Fruit fly (Drosophila melanogaster) whole organism, embryonic: ENCODE measurements around the gene Blm.
A peak's percentile ranks its signal among the peaks of the same experiment; 100 is the strongest.

Source experiments
- B-H2 ChIP-seq: fragments of 200-800 bp; sonication (Bioruptor generic); optimal IDR thresholded peaks from 2 replicates; lab custom pipeline; 2018; ENCODE audit warnings: missing biosample characterization, mild to moderate bottlenecking, missing genetic modification characterization
- CG10431 ChIP-seq: fragments of 200-800 bp; sonication (Bioruptor generic); optimal IDR thresholded peaks from 3 replicates; lab custom pipeline; 2018; ENCODE audit warnings: missing biosample characterization, mild to moderate bottlenecking, missing genetic modification characterization
- CG11723 ChIP-seq: fragments of 200-800 bp; sonication (Bioruptor generic); optimal IDR thresholded peaks from 2 replicates; lab custom pipeline; 2017; ENCODE audit warnings: missing biosample characterization, mild to moderate bottlenecking, missing genetic modification characterization
- CG2678 ChIP-seq: fragments of 200-800 bp; sonication (Bioruptor generic); optimal IDR thresholded peaks from 3 replicates; lab custom pipeline; 2019; ENCODE audit warnings: missing biosample characterization, mild to moderate bottlenecking, missing genetic modification characterization, moderate library complexity
- CG32772 ChIP-seq: fragments of 200-800 bp; sonication (Bioruptor generic); IDR thresholded peaks from 2 replicates; pipeline ENCODE4 v1.3.6; 2022; ENCODE audit warnings: missing biosample characterization, missing genetic modification characterization
- CG3281 ChIP-seq: fragments of 200-800 bp; sonication (Bioruptor generic); optimal IDR thresholded peaks from 3 replicates; lab custom pipeline; 2017; ENCODE audit warnings: missing biosample characterization, mild to moderate bottlenecking, missing genetic modification characterization
- CG8765 ChIP-seq: fragments of 200-800 bp; sonication (Bioruptor generic); IDR thresholded peaks from 2 replicates; pipeline ENCODE4 v1.3.6; 2022; ENCODE audit warnings: missing biosample characterization, missing genetic modification characterization
- CG9932 ChIP-seq: fragments of 200-800 bp; sonication (Bioruptor generic); IDR thresholded peaks from 2 replicates; pipeline ENCODE4 v1.3.6; 2022; ENCODE audit warnings: missing biosample characterization, missing genetic modification characterization
- CHES-1-like ChIP-seq: fragments of 200-800 bp; sonication (Bioruptor generic); optimal IDR thresholded peaks from 2 replicates; lab custom pipeline; 2016; ENCODE audit warnings: missing biosample characterization, missing genetic modification characterization
- Camta ChIP-seq: fragments of 200-800 bp; sonication (Bioruptor generic); optimal IDR thresholded peaks from 2 replicates; lab custom pipeline; 2016; ENCODE audit warnings: missing biosample characterization, missing genetic modification characterization
- Doc3 ChIP-seq: fragments of 200-800 bp; sonication (Bioruptor generic); IDR thresholded peaks from 3 replicates; pipeline ENCODE4 v1.3.6; 2022; ENCODE audit warnings: missing biosample characterization, missing genetic modification characterization; ENCODE audit not compliant: partially characterized antibody
- Dref ChIP-seq: fragments of 200-800 bp; sonication (Bioruptor generic); IDR thresholded peaks from 2 replicates; pipeline ENCODE4 v1.3.6; 2022; ENCODE audit warnings: missing biosample characterization, missing genetic modification characterization
- Fer3 ChIP-seq: fragments of 200-800 bp; sonication (Bioruptor generic); optimal IDR thresholded peaks from 2 replicates; lab custom pipeline; 2018; ENCODE audit warnings: missing biosample characterization, mild to moderate bottlenecking, missing genetic modification characterization, moderate library complexity
- Jarid2 ChIP-seq: fragments of 200-800 bp; sonication (Bioruptor generic); optimal IDR thresholded peaks from 3 replicates; lab custom pipeline; 2017; ENCODE audit warnings: mild to moderate bottlenecking, missing biosample characterization, missing genetic modification reagents, missing genetic modification characterization
- Lim3 ChIP-seq: fragments of 200-800 bp; sonication (Bioruptor generic); IDR thresholded peaks from 2 replicates; pipeline ENCODE4 v1.3.6; 2022; ENCODE audit warnings: missing biosample characterization, missing genetic modification characterization
- MESR4 ChIP-seq: fragments of 200-800 bp; sonication (Bioruptor generic); optimal IDR thresholded peaks from 2 replicates; lab custom pipeline; 2018; ENCODE audit warnings: missing biosample characterization, mild to moderate bottlenecking, missing genetic modification characterization, moderate library complexity
- Meics ChIP-seq: fragments of 200-800 bp; sonication (Bioruptor generic); optimal IDR thresholded peaks from 2 replicates; lab custom pipeline; 2017; ENCODE audit warnings: missing biosample characterization, mild to moderate bottlenecking, missing genetic modification characterization
- Mrtf ChIP-seq: fragments of 200-800 bp; sonication (Bioruptor generic); IDR thresholded peaks from 3 replicates; pipeline ENCODE4 v1.3.6; 2022; ENCODE audit warnings: missing biosample characterization, missing genetic modification characterization
- NC2α ChIP-seq: fragments of 200-800 bp; sonication (Bioruptor generic); optimal IDR thresholded peaks from 2 replicates; lab custom pipeline; 2016; ENCODE audit warnings: missing biosample characterization, missing genetic modification characterization
- Oaz ChIP-seq: fragments of 200-800 bp; sonication (Bioruptor generic); IDR thresholded peaks from 2 replicates; pipeline ENCODE4 v1.3.6; 2022; ENCODE audit warnings: missing biosample characterization, missing genetic modification characterization
- Oli ChIP-seq: fragments of 200-800 bp; sonication (Bioruptor generic); optimal IDR thresholded peaks from 2 replicates; lab custom pipeline; 2018; ENCODE audit warnings: missing biosample characterization, mild to moderate bottlenecking, missing genetic modification characterization, moderate library complexity
- Sry-β ChIP-seq: fragments of 200-800 bp; sonication (Bioruptor generic); optimal IDR thresholded peaks from 2 replicates; lab custom pipeline; 2018; ENCODE audit warnings: missing biosample characterization, mild to moderate bottlenecking, missing genetic modification characterization, moderate library complexity
- Usf ChIP-seq: fragments of 200-800 bp; sonication (Bioruptor generic); optimal IDR thresholded peaks from 2 replicates; lab custom pipeline; 2017; ENCODE audit warnings: missing genotype, missing biosample characterization, missing genetic modification characterization
- Xrp1 ChIP-seq: fragments of 200-800 bp; sonication (Bioruptor generic); IDR thresholded peaks from 2 replicates; pipeline ENCODE4 v1.3.6; 2022; ENCODE audit warnings: missing biosample characterization, missing genetic modification characterization
- bbx ChIP-seq: fragments of 200-800 bp; sonication (Bioruptor generic); IDR thresholded peaks from 2 replicates; pipeline ENCODE4 v1.3.6; 2022; ENCODE audit warnings: missing biosample characterization, missing genetic modification characterization; ENCODE audit not compliant: partially characterized antibody
- bigmax ChIP-seq: fragments of 200-800 bp; sonication (Bioruptor generic); optimal IDR thresholded peaks from 2 replicates; lab custom pipeline; 2018; ENCODE audit warnings: missing biosample characterization, mild to moderate bottlenecking, missing genetic modification characterization
- bowl ChIP-seq: fragments of 200-800 bp; sonication (Bioruptor generic); IDR thresholded peaks from 2 replicates; pipeline ENCODE4 v1.3.6; 2022; ENCODE audit warnings: missing biosample characterization, missing genetic modification characterization
- ci ChIP-seq: fragments of 200-800 bp; sonication (Bioruptor generic); IDR thresholded peaks from 3 replicates; pipeline ENCODE4 v1.3.6; 2022; ENCODE audit warnings: missing biosample characterization, missing genetic modification characterization
- corto ChIP-seq: fragments of 200-800 bp; sonication (Bioruptor generic); optimal IDR thresholded peaks from 2 replicates; lab custom pipeline; 2016; ENCODE audit warnings: missing biosample characterization, mild to moderate bottlenecking, missing genetic modification characterization, moderate library complexity
- cwo ChIP-seq: fragments of 200-800 bp; sonication (Bioruptor generic); optimal IDR thresholded peaks from 3 replicates; lab custom pipeline; 2017; ENCODE audit warnings: missing biosample characterization, missing genetic modification characterization, mild to moderate bottlenecking, moderate library complexity, missing genetic modification reagents
- eyg ChIP-seq: fragments of 200-800 bp; sonication (Bioruptor generic); optimal IDR thresholded peaks from 3 replicates; lab custom pipeline; 2016; ENCODE audit warnings: missing biosample characterization, missing genetic modification characterization
- fd96Cb ChIP-seq: fragments of 200-800 bp; sonication (Bioruptor generic); optimal IDR thresholded peaks from 2 replicates; lab custom pipeline; 2018; ENCODE audit warnings: missing biosample characterization, mild to moderate bottlenecking, missing genetic modification characterization, moderate library complexity
- grn ChIP-seq: fragments of 200-800 bp; sonication (Bioruptor generic); optimal IDR thresholded peaks from 3 replicates; lab custom pipeline; 2017; ENCODE audit warnings: missing biosample characterization, missing genetic modification characterization
- gro ChIP-seq: fragments of 200-800 bp; sonication (Bioruptor generic); optimal IDR thresholded peaks from 2 replicates; lab custom pipeline; 2016; ENCODE audit warnings: missing biosample characterization, missing genetic modification characterization
- hb ChIP-seq: fragments of 200-800 bp; sonication (Bioruptor generic); IDR thresholded peaks from 3 replicates; pipeline ENCODE4 v1.3.6; 2022; ENCODE audit warnings: missing biosample characterization, missing genetic modification characterization; ENCODE audit not compliant: partially characterized antibody
- jing ChIP-seq: fragments of 200-800 bp; sonication (Bioruptor generic); optimal IDR thresholded peaks from 2 replicates; lab custom pipeline; 2018; ENCODE audit warnings: missing biosample characterization, mild to moderate bottlenecking, missing genetic modification characterization
- lbe ChIP-seq: fragments of 200-800 bp; sonication (Bioruptor generic); optimal IDR thresholded peaks from 2 replicates; lab custom pipeline; 2016; ENCODE audit warnings: missing biosample characterization, mild to moderate bottlenecking, missing genetic modification characterization
- lilli ChIP-seq: fragments of 200-800 bp; sonication (Bioruptor generic); optimal IDR thresholded peaks from 3 replicates; lab custom pipeline; 2016; ENCODE audit warnings: missing biosample characterization, missing genetic modification characterization
- lov ChIP-seq, 2 experiments: fragments of 200-800 bp in 1 of 2; fragments of >200 bp in 1 of 2; sonication (Bioruptor generic) in 1 of 2; IDR thresholded peaks in 1 of 2; optimal IDR thresholded peaks in 1 of 2; 2 replicates in 1 of 2; 3 replicates in 1 of 2; pipeline versions ENCODE4 v1.3.6 to Lab custom; 2017 to 2022; ENCODE audit warnings: missing biosample characterization in 1 of 2, missing genetic modification characterization in 1 of 2
- mld ChIP-seq: fragments of 200-800 bp; sonication (Bioruptor generic); IDR thresholded peaks from 3 replicates; pipeline ENCODE4 v1.3.6; 2022; ENCODE audit warnings: missing biosample characterization, missing genetic modification characterization; ENCODE audit not compliant: partially characterized antibody
- pb ChIP-seq: fragments of 200-800 bp; sonication (Bioruptor generic); optimal IDR thresholded peaks from 3 replicates; lab custom pipeline; 2016; ENCODE audit warnings: missing biosample characterization, missing genetic modification characterization
- pho ChIP-seq: fragments of 200-800 bp; sonication (Bioruptor generic); optimal IDR thresholded peaks from 2 replicates; lab custom pipeline; 2016; ENCODE audit warnings: missing biosample characterization, missing genetic modification characterization
- psq ChIP-seq: fragments of 200-800 bp; sonication (Bioruptor generic); optimal IDR thresholded peaks from 2 replicates; lab custom pipeline; 2017; ENCODE audit warnings: missing biosample characterization, missing genetic modification characterization
- ro ChIP-seq: fragments of 200-800 bp; sonication (Bioruptor generic); IDR thresholded peaks from 2 replicates; pipeline ENCODE4 v1.3.6; 2022; ENCODE audit warnings: missing biosample characterization, missing genetic modification characterization
- sens ChIP-seq: fragments of 200-800 bp; sonication (Bioruptor generic); peaks from one replicate; lab custom pipeline; 2016; ENCODE audit warnings: missing biosample characterization, missing genetic modification characterization
- slbo ChIP-seq: fragments of 200-800 bp; sonication (Bioruptor generic); IDR thresholded peaks from 2 replicates; pipeline ENCODE4 v1.3.6; 2022; ENCODE audit warnings: missing biosample characterization, missing genetic modification characterization
- slou ChIP-seq: fragments of 200-800 bp; sonication (Bioruptor generic); optimal IDR thresholded peaks from 3 replicates; lab custom pipeline; 2016; ENCODE audit warnings: missing biosample characterization, missing genetic modification characterization
- slp2 ChIP-seq: fragments of 200-800 bp; sonication (Bioruptor generic); optimal IDR thresholded peaks from 2 replicates; lab custom pipeline; 2016; ENCODE audit warnings: missing biosample characterization, missing genetic modification characterization
- twi ChIP-seq: fragments of 200-800 bp; optimal IDR thresholded peaks from 2 replicates; lab custom pipeline; 2019; ENCODE audit warnings: missing biosample characterization, mild to moderate bottlenecking, missing genetic modification characterization, moderate library complexity
- zen ChIP-seq: fragments of 200-800 bp; sonication (Bioruptor generic); optimal IDR thresholded peaks from 3 replicates; lab custom pipeline; 2018; ENCODE audit warnings: missing biosample characterization, mild to moderate bottlenecking, missing genetic modification characterization, moderate library complexity

Gene Blm

dm6 chr3R:11779357-11780018 is 37.9 kb upstream of the Blm start (continued):
- TF ChIP-seq jing (GFP tag; lab: Kevin White, UChicago) (peak; percentile 78), CG8765 (GFP tag; lab: Robert Waterston, UW) (peak; percentile 32; the same call in 1 of the 2 replicates), gro (GFP tag; lab: Kevin White, UChicago) (no peak), CG10431 (GFP tag; lab: Kevin White, UChicago) (peak; percentile 63), bigmax (GFP tag; lab: Kevin White, UChicago) (no peak), NC2α (peak; percentile 19), eyg (no peak), Lim3 (GFP tag; lab: Robert Waterston, UW) (no peak), lov (optimal IDR thresholded peaks at IDR 0.05; lab: Kevin White, UChicago) (no peak), lov (GFP tag; IDR thresholded peaks at IDR 0.05; lab: Robert Waterston, UW) (no peak; the same call in 1 of the 3 replicates), ci (GFP tag; lab: Robert Waterston, UW) (peak; percentile 70; the same call in 1 of the 3 replicates), zen (peak; percentile 70), CG2678 (tag; lab: Kevin White, UChicago) (peak; percentile 78), slou (no peak), CHES-1-like (GFP tag; lab: Kevin White, UChicago) (peak; percentile 26), Xrp1 (GFP tag; lab: Robert Waterston, UW) (peak; percentile 77), twi (tag; lab: Kevin White, UChicago) (peak; percentile 71), CG32772 (0 out of 2 replicates have a peak, but pooled peaks have one; percentile 19), Oli (tag; lab: Kevin White, UChicago) (peak; percentile 88), Sry-β (GFP tag; lab: Kevin White, UChicago) (peak; percentile 60), slp2 (peak; percentile 58), lbe (peak; percentile 79), pb (GFP tag; lab: Kevin White, UChicago) (no peak), Fer3 (no peak), corto (GFP tag; lab: Kevin White, UChicago) (peak; percentile 76), psq (GFP tag; lab: Kevin White, UChicago) (no peak), Meics (peak; percentile 12), CG11723 (peak; percentile 12), MESR4 (GFP tag; lab: Kevin White, UChicago) (no peak), ro (no peak), grn (peak; percentile 20), mld (no peak), Jarid2 (no peak), bowl (GFP tag; lab: Robert Waterston, UW) (no peak), sens (peak; percentile 98), pho (GFP tag; lab: Kevin White, UChicago) (no peak), CG9932 (GFP tag; lab: Robert Waterston, UW) (no peak), slbo (GFP tag; lab: Robert Waterston, UW) (no peak), hb (GFP tag; lab: Robert Waterston, UW) (no peak), B-H2 (GFP tag; lab: Kevin White, UChicago) (no peak), lilli (GFP tag; lab: Kevin White, UChicago) (peak; percentile 61), bbx (GFP tag; lab: Robert Waterston, UW) (no peak), Usf (GFP tag; lab: Kevin White, UChicago) (peak; percentile 78), cwo (GFP tag; lab: Kevin White, UChicago) (no peak), fd96Cb (tag; lab: Kevin White, UChicago) (peak; percentile 92), Camta (GFP tag; lab: Kevin White, UChicago) (peak; percentile 68), Dref (GFP tag; lab: Robert Waterston, UW) (no peak), Mrtf (no peak), Oaz (no peak), Doc3 (GFP tag; lab: Robert Waterston, UW) (no peak), CG3281 (GFP tag; lab: Kevin White, UChicago) (no peak)
